Worm (Caenorhabditis elegans) whole organism, L3 larva: ENCODE data around the gene T19C3.3.

Source experiments
- aly-2 ChIP-seq: fragments of 150-350 bp; optimal IDR thresholded peaks from 2 replicates; lab custom pipeline; 2014; ENCODE audit warnings: missing biosample characterization, missing genetic modification characterization
- ama-1 ChIP-seq: fragments of 150-350 bp; optimal IDR thresholded peaks from 2 replicates; lab custom pipeline; 2018
- ceh-9 ChIP-seq: sonication (generic microtip); optimal IDR thresholded peaks from 2 replicates; lab custom pipeline; 2018; ENCODE audit warnings: missing biosample characterization, missing genetic modification characterization
- mdl-1 ChIP-seq: fragments of 150-350 bp; optimal IDR thresholded peaks from 2 replicates; lab custom pipeline; 2014; ENCODE audit warnings: missing biosample characterization, missing genetic modification characterization
- nhr-12 ChIP-seq: fragments of 150-350 bp; optimal IDR thresholded peaks from 2 replicates; lab custom pipeline; 2014; ENCODE audit warnings: missing biosample characterization, missing genetic modification characterization
- nhr-237 ChIP-seq: fragments of 150-350 bp; optimal IDR thresholded peaks from 2 replicates; lab custom pipeline; 2014; ENCODE audit warnings: missing biosample characterization, missing genetic modification characterization
- pha-4 ChIP-seq: fragments of 150-350 bp; optimal IDR thresholded peaks from 2 replicates; lab custom pipeline; 2014; ENCODE audit warnings: missing biosample characterization, missing genetic modification reagents, missing genetic modification characterization
- zag-1 ChIP-seq: fragments of 150-350 bp; optimal IDR thresholded peaks from 2 replicates; lab custom pipeline; 2014; ENCODE audit warnings: missing biosample characterization, missing genetic modification characterization
- ztf-11 ChIP-seq: fragments of 150-350 bp; optimal IDR thresholded peaks from 2 replicates; lab custom pipeline; 2014; ENCODE audit warnings: missing biosample characterization, missing genetic modification characterization

DNA sequence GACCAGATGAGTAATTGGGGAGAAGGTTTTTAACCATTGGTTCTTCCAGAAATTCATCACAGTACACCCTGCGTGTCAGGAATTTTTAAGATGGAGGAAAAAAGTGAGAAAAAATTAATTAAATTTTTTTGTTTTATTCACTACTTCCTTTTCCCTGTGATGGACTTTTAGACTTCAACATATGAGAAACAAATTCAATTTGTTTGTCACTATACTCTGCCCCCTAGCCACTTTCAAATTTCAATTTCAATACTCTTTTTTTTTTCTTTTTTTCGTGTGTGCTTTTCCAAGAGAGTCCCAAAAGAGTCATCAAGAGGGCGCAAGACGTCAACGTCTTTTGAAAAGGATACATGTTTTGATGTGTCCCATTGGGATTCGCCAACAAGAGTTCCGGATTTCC lies 1.6 kb downstream of the T19C3.3 start:
- TF ChIP-seq ztf-11 (tag; lab: Kevin White, UChicago) (no peak), zag-1 (no peak), nhr-12 (no peak), mdl-1 (tag; lab: Kevin White, UChicago) (no peak), aly-2 (tag; lab: Kevin White, UChicago) (no peak), ama-1 (lab: Kevin White, UChicago) (no peak), nhr-237 (tag; lab: Kevin White, UChicago) (no peak), pha-4 (tag; lab: Kevin White, UChicago) (no peak), ceh-9 (tag; lab: Kevin White, UChicago) (no peak)
